Worm (Caenorhabditis elegans) whole organism, L1 larva: ENCODE results near the gene C54C6.11.

Source experiments
- C04F5.9 ChIP-seq: sonication (generic microtip); optimal IDR thresholded peaks from 2 replicates; lab custom pipeline; 2016; ENCODE audit warnings: missing genetic modification characterization, missing compliant biosample characterization
- Y116A8C.19 ChIP-seq: sonication (generic microtip); optimal IDR thresholded peaks from 2 replicates; lab custom pipeline; 2016; ENCODE audit warnings: missing compliant biosample characterization, missing genetic modification characterization, borderline replicate concordance
- aha-1 ChIP-seq: fragments of 150-350 bp; optimal IDR thresholded peaks from 2 replicates; lab custom pipeline; 2014; ENCODE audit warnings: missing biosample characterization, missing genetic modification characterization
- aly-2 ChIP-seq: fragments of 150-350 bp; optimal IDR thresholded peaks from 2 replicates; lab custom pipeline; 2014; ENCODE audit warnings: missing biosample characterization, missing genetic modification characterization
- blmp-1 ChIP-seq: fragments of 150-350 bp; optimal IDR thresholded peaks from 2 replicates; lab custom pipeline; 2014; ENCODE audit warnings: missing biosample characterization, missing genetic modification characterization
- ceh-63 ChIP-seq: fragments of 200-800 bp; sonication (Bioruptor generic); optimal IDR thresholded peaks from 2 replicates; lab custom pipeline; 2018; ENCODE audit warnings: mild to moderate bottlenecking, missing genetic modification characterization, missing compliant biosample characterization
- ceh-8 ChIP-seq: fragments of 200-800 bp; sonication (Bioruptor generic); optimal IDR thresholded peaks from 2 replicates; lab custom pipeline; 2018; ENCODE audit warnings: mild to moderate bottlenecking, missing genetic modification characterization, moderate library complexity, missing compliant biosample characterization
- efl-1 ChIP-seq, 4 experiments: fragments of 150-350 bp; optimal IDR thresholded peaks in 3 of 4; peaks in 1 of 4; 1 replicate in 1 of 4; 2 replicates in 3 of 4; lab custom pipeline; 2014; ENCODE audit warnings: missing biosample characterization in 2 of 4, missing genetic modification characterization in 2 of 4, missing genetic modification reagents in 2 of 4
- egl-27 ChIP-seq, 2 experiments: fragments of 150-350 bp in 1 of 2; sonication (generic microtip); optimal IDR thresholded peaks; 3 replicates each; lab custom pipeline; 2017 to 2018; ENCODE audit warnings: missing biosample characterization in 2 of 2, missing genetic modification characterization in 2 of 2, missing genetic modification reagents in 2 of 2
- elt-3 ChIP-seq, 6 experiments: fragments of 150-350 bp in 1 of 6; sonication (generic microtip); optimal IDR thresholded peaks; 2 replicates each; lab custom pipeline; 2017 to 2018; ENCODE audit warnings: missing biosample characterization in 6 of 6, missing genetic modification characterization in 6 of 6, inconsistent platforms in 1 of 6
- fkh-4 ChIP-seq: sonication (generic microtip); optimal IDR thresholded peaks from 2 replicates; lab custom pipeline; 2016; ENCODE audit warnings: missing compliant biosample characterization, missing genetic modification characterization, borderline replicate concordance
- fkh-8 ChIP-seq: sonication (generic microtip); optimal IDR thresholded peaks from 2 replicates; lab custom pipeline; 2016; ENCODE audit warnings: mild to moderate bottlenecking, missing genetic modification characterization, missing compliant biosample characterization
- hlh-17 ChIP-seq: fragments of 200-800 bp; sonication (Bioruptor generic); optimal IDR thresholded peaks from 2 replicates; lab custom pipeline; 2018; ENCODE audit warnings: missing genetic modification characterization, mild to moderate bottlenecking, missing compliant biosample characterization, moderate library complexity, borderline replicate concordance
- hpl-2 ChIP-seq: fragments of 150-350 bp; optimal IDR thresholded peaks from 2 replicates; lab custom pipeline; 2014; ENCODE audit warnings: missing biosample characterization, missing genetic modification reagents, missing genetic modification characterization
- irx-1 ChIP-seq: sonication (generic microtip); optimal IDR thresholded peaks from 2 replicates; lab custom pipeline; 2016; ENCODE audit warnings: missing genetic modification characterization, missing compliant biosample characterization
- lin-13 ChIP-seq: fragments of 150-350 bp; optimal IDR thresholded peaks from 2 replicates; lab custom pipeline; 2014; ENCODE audit warnings: missing biosample characterization, missing genetic modification reagents, missing genetic modification characterization
- lin-14 ChIP-seq: fragments of 200-800 bp; sonication (Bioruptor generic); optimal IDR thresholded peaks from 2 replicates; lab custom pipeline; 2018; ENCODE audit warnings: mild to moderate bottlenecking, missing genetic modification characterization, moderate library complexity, missing compliant biosample characterization
- lir-3 ChIP-seq: sonication (generic microtip); optimal IDR thresholded peaks from 2 replicates; lab custom pipeline; 2016; ENCODE audit warnings: mild to moderate bottlenecking, missing genetic modification characterization, moderate library complexity, missing compliant biosample characterization; ENCODE audit not compliant: poor library complexity
- lsy-2 ChIP-seq, 2 experiments: fragments of 150-350 bp; optimal IDR thresholded peaks; 2 replicates each; lab custom pipeline; 2014; ENCODE audit warnings: missing biosample characterization in 2 of 2, missing genetic modification characterization in 2 of 2
- mab-9 ChIP-seq: fragments of 200-800 bp; sonication (Bioruptor generic); IDR thresholded peaks from 2 replicates; pipeline ENCODE4 v1.3.6; 2022; ENCODE audit warnings: missing genetic modification reagents, missing genetic modification characterization, missing compliant biosample characterization
- mdl-1 ChIP-seq, 2 experiments: fragments of 150-350 bp; optimal IDR thresholded peaks; 2 replicates each; lab custom pipeline; 2014 to 2017; ENCODE audit warnings: missing biosample characterization in 2 of 2, missing genetic modification characterization in 2 of 2, inconsistent platforms in 1 of 2
- nhr-12 ChIP-seq: sonication (generic microtip); optimal IDR thresholded peaks from 2 replicates; lab custom pipeline; 2017; ENCODE audit warnings: missing biosample characterization, missing genetic modification characterization
- nhr-19 ChIP-seq: fragments of 200-800 bp; sonication (Bioruptor generic); conservative IDR thresholded peaks from 2 replicates; pipeline ENCODE4 v1.3.6; 2022; ENCODE audit warnings: missing genetic modification characterization, missing compliant biosample characterization
- nhr-237 ChIP-seq: fragments of 150-350 bp; optimal IDR thresholded peaks from 2 replicates; lab custom pipeline; 2014; ENCODE audit warnings: missing biosample characterization, missing genetic modification characterization
- nhr-47 ChIP-seq: sonication (generic microtip); optimal IDR thresholded peaks from 2 replicates; lab custom pipeline; 2016; ENCODE audit warnings: mild to moderate bottlenecking, missing genetic modification characterization, moderate library complexity, missing compliant biosample characterization
- nhr-71 ChIP-seq: sonication (generic microtip); optimal IDR thresholded peaks from 2 replicates; lab custom pipeline; 2016; ENCODE audit warnings: mild to moderate bottlenecking, missing genetic modification characterization, moderate library complexity, missing compliant biosample characterization
- nhr-90 ChIP-seq: sonication (generic microtip); optimal IDR thresholded peaks from 2 replicates; lab custom pipeline; 2016; ENCODE audit warnings: mild to moderate bottlenecking, missing genetic modification characterization, missing compliant biosample characterization; ENCODE audit not compliant: poor library complexity
- pqm-1 ChIP-seq: sonication (generic microtip); optimal IDR thresholded peaks from 3 replicates; lab custom pipeline; 2017; ENCODE audit warnings: missing biosample characterization, missing genetic modification characterization
- sup-37 ChIP-seq: fragments of 200-800 bp; sonication (Bioruptor generic); optimal IDR thresholded peaks from 2 replicates; lab custom pipeline; 2018; ENCODE audit warnings: mild to moderate bottlenecking, missing genetic modification characterization, missing compliant biosample characterization
- tbx-2 ChIP-seq: sonication (generic microtip); optimal IDR thresholded peaks from 2 replicates; lab custom pipeline; 2016; ENCODE audit warnings: missing genetic modification characterization, missing compliant biosample characterization
- tlp-1 ChIP-seq: fragments of 150-350 bp; optimal IDR thresholded peaks from 2 replicates; lab custom pipeline; 2014; ENCODE audit warnings: missing biosample characterization, missing genetic modification characterization
- unc-130 ChIP-seq: fragments of 150-350 bp; optimal IDR thresholded peaks from 2 replicates; lab custom pipeline; 2017; ENCODE audit warnings: missing biosample characterization, missing genetic modification characterization, inconsistent platforms
- unc-30 ChIP-seq: sonication (generic microtip); optimal IDR thresholded peaks from 2 replicates; lab custom pipeline; 2017; ENCODE audit warnings: missing biosample characterization, missing genetic modification characterization
- unc-86 ChIP-seq: sonication (generic microtip); optimal IDR thresholded peaks from 2 replicates; lab custom pipeline; 2016; ENCODE audit warnings: missing genetic modification characterization, missing compliant biosample characterization
- vab-15 ChIP-seq: sonication (generic microtip); optimal IDR thresholded peaks from 2 replicates; lab custom pipeline; 2017; ENCODE audit warnings: missing genotype, mild to moderate bottlenecking, missing genetic modification characterization, missing compliant biosample characterization
- xbp-1 ChIP-seq: sonication (generic microtip); optimal IDR thresholded peaks from 2 replicates; lab custom pipeline; 2016; ENCODE audit warnings: missing genetic modification characterization, missing compliant biosample characterization
- zag-1 ChIP-seq: fragments of 150-350 bp; optimal IDR thresholded peaks from 2 replicates; lab custom pipeline; 2014; ENCODE audit warnings: missing biosample characterization, missing genetic modification characterization
- ztf-11 ChIP-seq, 2 experiments: sonication (generic microtip); optimal IDR thresholded peaks; 2 replicates each; lab custom pipeline; 2016 to 2017; ENCODE audit warnings: missing genetic modification characterization in 2 of 2, missing biosample characterization in 1 of 2, missing compliant biosample characterization in 1 of 2
- ztf-4 ChIP-seq: fragments of 150-350 bp; optimal IDR thresholded peaks from 2 replicates; lab custom pipeline; 2014; ENCODE audit warnings: missing biosample characterization, missing genetic modification characterization

C54C6.11 gene

ce11 chrIII:3543071-3543470 is 5.0 kb upstream of the C54C6.11 start:
- TF ChIP-seq C04F5.9 (tag; lab: Kevin White, UChicago) (no peak), blmp-1 (tag; lab: Kevin White, UChicago) (no peak), sup-37 (GFP tag; lab: Kevin White, UChicago) (no peak), zag-1 (tag; lab: Kevin White, UChicago) (peak; percentile 12), irx-1 (tag; lab: Kevin White, UChicago) (no peak), mab-9 (no peak), ztf-4 (no peak), lin-14 (GFP tag; lab: Kevin White, UChicago) (peak; percentile 61), fkh-4 (tag; lab: Kevin White, UChicago) (no peak), fkh-8 (tag; lab: Kevin White, UChicago) (no peak), ztf-11 (tag; optimal IDR thresholded peaks at IDR 0.05; lab: Kevin White, UChicago) (peak in 1 of 2 experiments; percentile 2)

- TF ChIP-seq vab-15 (tag; lab: Kevin White, UChicago), result no peak
- TF ChIP-seq unc-130 (tag; lab: Kevin White, UChicago), result no peak
These were observed 1.8 kb upstream of the C54C6.11 start, which contains the start of gene C54C6.7 for ce11 chrIII:3546323-3546722. Gene C54C6.7, minus strand, starts transcription at chrIII:3546423.

- TF ChIP-seq Y116A8C.19 (tag; lab: Kevin White, UChicago) (no peak), nhr-12 (tag; lab: Kevin White, UChicago) (no peak), aly-2 (tag; lab: Kevin White, UChicago) (no peak), pqm-1 (tag; lab: Kevin White, UChicago) (no peak), egl-27 (tag; optimal IDR thresholded peaks at IDR 0.05; lab: Kevin White, UChicago) (no peak), elt-3 (tag; optimal IDR thresholded peaks at IDR 0.05; lab: Kevin White, UChicago) (no peak), nhr-90 (tag; lab: Kevin White, UChicago) (no peak), hlh-17 (GFP tag; lab: Kevin White, UChicago) (no peak)
These were observed 1.6 kb downstream of the C54C6.11 start, which contains the start of gene C54C6.5 for ce11 chrIII:3549750-3550149. Gene C54C6.5, minus strand, starts transcription at chrIII:3549850.

- no peak for TF ChIP-seq nhr-237 (tag; lab: Kevin White, UChicago)
- TF ChIP-seq efl-1 (optimal IDR thresholded peaks at IDR 0.05; lab: Kevin White, UChicago), result no peak
- peak in 1 of 2 experiments; percentile 69 for TF ChIP-seq efl-1 (GFP tag; optimal IDR thresholded peaks at IDR 0.05 in 1 of 2; lab: Kevin White, UChicago)
These were observed 2.2 kb downstream of the C54C6.11 start for ce11 chrIII:3550364-3550763.

- no peak for TF ChIP-seq hpl-2 (GFP tag; lab: Kevin White, UChicago)
- no peak for TF ChIP-seq efl-1 (optimal IDR thresholded peaks at IDR 0.05; lab: Kevin White, UChicago)
- TF ChIP-seq efl-1 (GFP tag; optimal IDR thresholded peaks at IDR 0.05 in 1 of 2; lab: Kevin White, UChicago), result peak in 1 of 2 experiments; percentile 16
These were observed 5.2 kb downstream of the C54C6.11 start, which contains the start of gene C54C6.4 for ce11 chrIII:3553349-3553748. Gene C54C6.4, plus strand, starts transcription at chrIII:3553649.

ce11 chrIII:3560235-3560634 is 12.1 kb downstream of the C54C6.11 start:
- no peak for TF ChIP-seq unc-30 (tag; lab: Kevin White, UChicago)
- peak; percentile 64 for TF ChIP-seq ceh-63 (GFP tag; lab: Kevin White, UChicago)
- peak in 1 of 2 experiments; percentile 42 for TF ChIP-seq lsy-2 (tag; optimal IDR thresholded peaks at IDR 0.05; lab: Kevin White, UChicago)
- TF ChIP-seq nhr-71 (tag; lab: Kevin White, UChicago), result peak; percentile 69
- TF ChIP-seq unc-86, result peak; percentile 61
- TF ChIP-seq sup-37 (GFP tag; lab: Kevin White, UChicago), result no peak
- TF ChIP-seq lin-13 (GFP tag; lab: Kevin White, UChicago), result no peak
- TF ChIP-seq mdl-1 (tag; optimal IDR thresholded peaks at IDR 0.05; lab: Kevin White, UChicago), result no peak
- TF ChIP-seq xbp-1 (tag; lab: Kevin White, UChicago), result no peak
- no peak for TF ChIP-seq ztf-4
- TF ChIP-seq hpl-2 (GFP tag; lab: Kevin White, UChicago), result no peak
- TF ChIP-seq fkh-8 (tag; lab: Kevin White, UChicago), result peak; percentile 19
- peak; percentile 22 for TF ChIP-seq ceh-8
- no peak for TF ChIP-seq zag-1 (tag; lab: Kevin White, UChicago)
- no peak for TF ChIP-seq tlp-1 (tag; lab: Kevin White, UChicago)
- TF ChIP-seq nhr-19, result no peak
- TF ChIP-seq hlh-17 (GFP tag; lab: Kevin White, UChicago), result no peak
- TF ChIP-seq C04F5.9 (tag; lab: Kevin White, UChicago), result no peak
- TF ChIP-seq fkh-4 (tag; lab: Kevin White, UChicago), result no peak
- TF ChIP-seq nhr-47 (tag; lab: Kevin White, UChicago), result peak; percentile 21
- peak; percentile 83 for TF ChIP-seq lin-14 (GFP tag; lab: Kevin White, UChicago)
- peak in 1 of 2 experiments; percentile 20 for TF ChIP-seq efl-1 (optimal IDR thresholded peaks at IDR 0.05; lab: Kevin White, UChicago)
- TF ChIP-seq efl-1 (GFP tag; optimal IDR thresholded peaks at IDR 0.05 in 1 of 2; lab: Kevin White, UChicago), result no peak
- no peak for TF ChIP-seq aha-1
- TF ChIP-seq tbx-2 (tag; lab: Kevin White, UChicago), result peak; percentile 36
- TF ChIP-seq lir-3 (tag; lab: Kevin White, UChicago), result no peak
